Worm (Caenorhabditis elegans) whole organism, midembryonic: ENCODE results near the gene pelo-1.

ENCODE experiments used
- flt-1 ChIP-seq: fragments of 200-800 bp; sonication (Bioruptor generic); IDR thresholded peaks from 2 replicates; pipeline ENCODE4 v1.3.6; 2022; ENCODE audit warnings: missing genetic modification characterization, missing compliant biosample characterization
- klf-2 ChIP-seq: fragments of 200-800 bp; sonication (Bioruptor generic); conservative IDR thresholded peaks from 2 replicates; pipeline ENCODE4 v1.3.6; 2022; ENCODE audit warnings: missing genetic modification reagents, missing genetic modification characterization, missing compliant biosample characterization
- ztf-23 ChIP-seq: fragments of 200-800 bp; sonication (Bioruptor generic); IDR thresholded peaks from 2 replicates; pipeline ENCODE4 v1.3.6; 2022; ENCODE audit warnings: missing genetic modification reagents, missing genetic modification characterization, missing compliant biosample characterization
- ztf-29 ChIP-seq: fragments of 200-800 bp; sonication (Bioruptor generic); IDR thresholded peaks from 2 replicates; pipeline ENCODE4 v1.3.6; 2022; ENCODE audit warnings: missing genetic modification reagents, missing genetic modification characterization, missing compliant biosample characterization

DNA sequence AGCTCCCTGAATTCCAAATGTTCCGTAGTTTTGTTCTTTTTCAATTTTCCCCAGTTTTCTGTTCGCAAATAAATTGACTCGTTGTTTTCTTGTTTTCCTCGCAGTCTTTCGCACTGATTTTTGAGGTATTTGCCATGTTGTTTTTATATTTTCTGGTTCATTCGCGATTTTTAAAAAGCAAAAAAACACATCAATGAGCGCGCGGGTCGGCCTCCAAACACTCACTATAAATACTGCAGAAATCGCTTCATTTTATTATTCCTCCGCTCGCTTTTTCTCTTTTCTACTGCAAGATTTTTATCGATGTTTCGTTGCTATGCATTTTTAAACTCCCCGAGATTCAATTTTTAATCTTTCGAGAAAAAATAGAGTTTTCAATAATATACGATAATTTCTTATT lies 51.2 kb downstream of the pelo-1 start:
- TF ChIP-seq ztf-23 (GFP tag; lab: Robert Waterston, UW) (no peak), flt-1 (GFP tag; lab: Robert Waterston, UW) (no peak), klf-2 (GFP tag; lab: Robert Waterston, UW) (no peak), ztf-29 (no peak)
